Worm (Caenorhabditis elegans) whole organism, L1 larva: ENCODE data around the gene dcaf-1.

Source experiments
- F16B12.6 ChIP-seq: fragments of 150-350 bp; optimal IDR thresholded peaks from 2 replicates; lab custom pipeline; 2014; ENCODE audit warnings: missing biosample characterization, missing genetic modification characterization
- aly-2 ChIP-seq: fragments of 150-350 bp; optimal IDR thresholded peaks from 2 replicates; lab custom pipeline; 2014; ENCODE audit warnings: missing biosample characterization, missing genetic modification characterization
- ama-1 ChIP-seq: fragments of 150-350 bp; optimal IDR thresholded peaks from 2 replicates; lab custom pipeline; 2014
- lin-13 ChIP-seq: fragments of 150-350 bp; optimal IDR thresholded peaks from 2 replicates; lab custom pipeline; 2014; ENCODE audit warnings: missing biosample characterization, missing genetic modification reagents, missing genetic modification characterization
- lsy-2 ChIP-seq, 2 experiments: fragments of 150-350 bp; optimal IDR thresholded peaks; 2 replicates each; lab custom pipeline; 2014; ENCODE audit warnings: missing biosample characterization in 2 of 2, missing genetic modification characterization in 2 of 2
- mef-2 ChIP-seq: fragments of 150-350 bp; optimal IDR thresholded peaks from 2 replicates; lab custom pipeline; 2014; ENCODE audit warnings: missing biosample characterization, missing genetic modification characterization
- skn-1 ChIP-seq: fragments of 150-350 bp; optimal IDR thresholded peaks from 2 replicates; lab custom pipeline; 2014; ENCODE audit warnings: missing biosample characterization, missing genetic modification characterization
- tbx-2 ChIP-seq: sonication (generic microtip); optimal IDR thresholded peaks from 2 replicates; lab custom pipeline; 2016; ENCODE audit warnings: missing genetic modification characterization, missing compliant biosample characterization
- ztf-11 ChIP-seq, 2 experiments: sonication (generic microtip); optimal IDR thresholded peaks; 2 replicates each; lab custom pipeline; 2016 to 2017; ENCODE audit warnings: missing genetic modification characterization in 2 of 2, missing biosample characterization in 1 of 2, missing compliant biosample characterization in 1 of 2

ce11 chrIV:9673683-9674336 lies 32.7 kb downstream of the dcaf-1 start:
- no peak for TF ChIP-seq lsy-2 (tag; optimal IDR thresholded peaks at IDR 0.05; lab: Kevin White, UChicago)
- TF ChIP-seq skn-1 (tag; lab: Kevin White, UChicago): no peak
- TF ChIP-seq mef-2: no peak
- TF ChIP-seq ama-1 (lab: Kevin White, UChicago): no peak
- TF ChIP-seq aly-2 (tag; lab: Kevin White, UChicago): no peak
- no peak for TF ChIP-seq tbx-2 (tag; lab: Kevin White, UChicago)
- no peak for TF ChIP-seq lin-13 (GFP tag; lab: Kevin White, UChicago)
- no peak for TF ChIP-seq ztf-11 (tag; optimal IDR thresholded peaks at IDR 0.05; lab: Kevin White, UChicago)
- no peak for TF ChIP-seq F16B12.6
